Worm (Caenorhabditis elegans): ENCODE measurements around the gene R02F11.9.
A peak's percentile ranks its signal among the peaks of the same experiment; 100 is the strongest.

Gene R02F11.9

DNA sequence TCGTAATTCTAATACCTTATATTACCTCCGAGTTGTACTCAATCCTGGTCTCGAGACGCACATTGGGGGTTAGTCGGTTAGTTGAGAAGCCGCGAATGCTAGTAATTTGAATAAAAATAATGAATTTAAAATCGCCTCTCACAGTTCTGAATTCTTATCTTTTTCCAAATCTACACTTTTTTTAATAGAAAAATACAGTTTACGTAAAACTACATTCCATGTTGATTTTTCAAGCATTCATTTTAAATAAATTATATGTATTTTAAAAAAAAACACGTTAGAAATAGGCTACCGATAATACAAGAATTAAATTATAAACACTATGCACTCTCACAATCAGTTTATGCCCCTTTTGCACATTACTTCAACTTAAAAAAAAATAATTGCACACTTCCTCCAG lies 17.6 kb upstream of the R02F11.9 start, which contains the start of gene C18G1.9:
TSS of gene C18G1.9 (minus strand) at position 101 of the 400 bp plus-strand sequence.
- TF ChIP-seq ama-1 (optimal IDR thresholded peaks at IDR 0.05) (no peak), C34F6.9 (tag; optimal IDR thresholded peaks at IDR 0.05) (no peak), skn-1 (tag; optimal IDR thresholded peaks at IDR 0.05) (no peak), zag-1 (tag; optimal IDR thresholded peaks at IDR 0.05) (no peak), ZK546.5 (tag; optimal IDR thresholded peaks at IDR 0.05) (no peak), lin-11 (tag; optimal IDR thresholded peaks at IDR 0.05) (no peak), nhr-6 (tag; optimal IDR thresholded peaks at IDR 0.05) (no peak), snpc-4 (tag; optimal IDR thresholded peaks at IDR 0.05) (no peak), sem-4 (tag; optimal IDR thresholded peaks at IDR 0.05) (no peak), ztf-4 (tag; optimal IDR thresholded peaks at IDR 0.05) (no peak), mab-5 (tag; optimal IDR thresholded peaks at IDR 0.05) (no peak), Y55F3AM.14 (GFP tag; optimal IDR thresholded peaks at IDR 0.05) (no peak), mdl-1 (tag; optimal IDR thresholded peaks at IDR 0.05) (no peak), nhr-25 (tag; optimal IDR thresholded peaks at IDR 0.05) (no peak), nhr-237 (tag; optimal IDR thresholded peaks at IDR 0.05) (no peak), nhr-129 (tag; optimal IDR thresholded peaks at IDR 0.05) (no peak), crh-2 (tag; optimal IDR thresholded peaks at IDR 0.05) (no peak), nhr-11 (tag; optimal IDR thresholded peaks at IDR 0.05) (no peak), F13H6.1 (tag; optimal IDR thresholded peaks at IDR 0.05) (no peak)

DNA sequence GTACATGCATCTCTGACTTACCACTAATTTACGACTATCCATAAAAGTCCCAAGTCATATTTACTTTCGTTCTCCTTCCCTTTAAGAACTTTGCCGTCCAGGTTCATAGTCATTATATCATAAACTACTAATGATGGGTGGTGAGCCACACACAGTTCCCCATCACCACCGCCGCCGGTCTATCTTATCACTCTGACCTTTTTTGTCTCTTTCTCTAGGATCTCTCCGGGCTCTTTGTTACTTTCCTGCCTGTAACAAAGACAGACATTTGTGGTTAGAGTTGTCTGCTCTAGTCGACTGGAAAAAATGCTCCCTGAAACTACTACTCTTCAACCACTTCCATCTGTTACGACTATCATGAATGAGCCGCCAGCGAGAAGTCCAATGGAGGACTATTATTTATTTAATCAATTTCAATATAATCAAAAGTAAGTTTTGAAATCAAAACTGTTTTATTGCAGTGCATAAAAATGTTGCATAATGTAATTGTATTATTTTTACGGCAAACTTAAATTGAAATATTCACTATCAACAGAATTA lies 16.8 kb upstream of the R02F11.9 start, which contains the start of gene elt-7:
TSS of gene elt-7 (plus strand) at position 263 of the 540 bp plus-strand sequence.
- TF ChIP-seq fos-1 (tag; optimal IDR thresholded peaks at IDR 0.05) (peak; percentile 50), peb-1 (tag; optimal IDR thresholded peaks at IDR 0.05) (no peak)

- TF ChIP-seq mab-5 (tag; optimal IDR thresholded peaks at IDR 0.05), result peak; percentile 78
- peak; percentile 97 for TF ChIP-seq Y55F3AM.14 (GFP tag; optimal IDR thresholded peaks at IDR 0.05)
- TF ChIP-seq sma-9 (GFP tag; optimal IDR thresholded peaks at IDR 0.05), result no peak
- TF ChIP-seq sma-9 (tag; optimal IDR thresholded peaks at IDR 0.05), result no peak
- TF ChIP-seq unc-55 (GFP tag; optimal IDR thresholded peaks at IDR 0.05), result peak; percentile 74
Observed at ce11 chrV:4775140-4775539, 12.1 kb upstream of the R02F11.9 start.

DNA sequence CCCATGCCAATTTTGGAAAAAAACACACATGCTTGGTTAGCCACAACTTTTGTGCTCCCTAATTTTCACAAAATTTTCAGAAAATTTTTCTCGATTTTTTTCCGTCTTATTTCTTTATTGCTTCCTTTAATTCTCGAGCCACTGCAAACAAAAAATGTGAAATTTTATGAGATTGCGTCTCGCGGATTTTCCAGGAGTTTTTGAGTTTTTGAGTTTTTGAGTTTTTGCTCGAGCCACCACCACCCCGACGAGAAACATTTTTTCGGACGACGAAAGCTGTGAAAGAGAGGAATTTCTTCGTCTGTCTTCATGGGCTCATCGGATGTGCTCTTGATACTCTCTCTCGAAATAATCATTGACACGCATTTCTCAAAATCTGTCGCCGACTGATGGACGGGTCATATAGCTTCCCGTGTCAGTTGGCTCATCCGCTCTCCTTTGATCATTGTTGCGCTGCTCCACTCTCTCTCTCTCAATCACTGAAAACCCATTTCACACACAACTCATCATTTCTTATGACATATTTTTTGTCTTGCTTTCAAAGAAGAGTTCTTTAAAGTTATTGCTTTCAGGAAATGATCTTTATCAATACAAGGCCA lies 9.8 kb upstream of the R02F11.9 start, which contains the start of gene C18G1.1:
TSS of gene C18G1.1 (plus strand) at position 573 of the 599 bp plus-strand sequence.
- TF ChIP-seq dmd-4 (tag; optimal IDR thresholded peaks at IDR 0.05) (no peak), ama-1 (optimal IDR thresholded peaks at IDR 0.05) (no peak), nhr-237 (tag; optimal IDR thresholded peaks at IDR 0.05) (no peak), sma-9 (GFP tag; optimal IDR thresholded peaks at IDR 0.05) (peak; percentile 33), sma-9 (tag; optimal IDR thresholded peaks at IDR 0.05) (no peak), F13H6.1 (tag; optimal IDR thresholded peaks at IDR 0.05) (peak; percentile 11), nhr-23 (tag; optimal IDR thresholded peaks at IDR 0.05) (no peak), unc-39 (tag; optimal IDR thresholded peaks at IDR 0.05) (no peak), elt-1 (tag; optimal IDR thresholded peaks at IDR 0.05) (no peak), alr-1 (tag; optimal IDR thresholded peaks at IDR 0.05) (no peak), elt-3 (tag; optimal IDR thresholded peaks at IDR 0.05) (no peak), nhr-11 (tag; optimal IDR thresholded peaks at IDR 0.05) (no peak), lin-11 (tag; optimal IDR thresholded peaks at IDR 0.05) (no peak), mdl-1 (tag; optimal IDR thresholded peaks at IDR 0.05) (no peak), unc-55 (GFP tag; optimal IDR thresholded peaks at IDR 0.05) (no peak), ztf-4 (tag; optimal IDR thresholded peaks at IDR 0.05) (no peak), lin-39 (tag; optimal IDR thresholded peaks at IDR 0.05) (no peak), nhr-129 (tag; optimal IDR thresholded peaks at IDR 0.05) (peak; percentile 68), ztf-1 (GFP tag; conservative IDR thresholded peaks at IDR 0.05) (no peak), R02D3.7 (tag; optimal IDR thresholded peaks at IDR 0.05) (no peak)

ce11 chrV:4783313-4783712 lies 4.0 kb upstream of the R02F11.9 start, which contains the start of gene Y60C6A.1:
TSS of gene Y60C6A.1 (plus strand) at chrV:4783613.
- no peak for TF ChIP-seq alr-1 (tag; optimal IDR thresholded peaks at IDR 0.05)
- TF ChIP-seq nhr-25 (tag; optimal IDR thresholded peaks at IDR 0.05), result no peak
- no peak for TF ChIP-seq sma-9 (GFP tag; optimal IDR thresholded peaks at IDR 0.05)
- no peak for TF ChIP-seq sma-9 (tag; optimal IDR thresholded peaks at IDR 0.05)
- no peak for TF ChIP-seq sma-3 (GFP tag; optimal IDR thresholded peaks at IDR 0.05)
- TF ChIP-seq egl-27 (tag; optimal IDR thresholded peaks at IDR 0.05), result no peak
- no peak for TF ChIP-seq aly-2 (tag; optimal IDR thresholded peaks at IDR 0.05)
- no peak for TF ChIP-seq ceh-16 (tag; optimal IDR thresholded peaks at IDR 0.05)
- TF ChIP-seq nhr-129 (tag; optimal IDR thresholded peaks at IDR 0.05), result no peak
- TF ChIP-seq lsy-2 (tag; optimal IDR thresholded peaks at IDR 0.05), result no peak
- no peak for TF ChIP-seq ztf-1 (GFP tag; conservative IDR thresholded peaks at IDR 0.05)
- TF ChIP-seq nhr-237 (tag; optimal IDR thresholded peaks at IDR 0.05), result no peak
- TF ChIP-seq mab-5 (tag; optimal IDR thresholded peaks at IDR 0.05), result no peak
- TF ChIP-seq Y55F3AM.14 (GFP tag; optimal IDR thresholded peaks at IDR 0.05), result no peak
- no peak for TF ChIP-seq ztf-4 (tag; optimal IDR thresholded peaks at IDR 0.05)
- TF ChIP-seq snpc-4 (tag; optimal IDR thresholded peaks at IDR 0.05), result no peak
- no peak for TF ChIP-seq blmp-1 (tag; optimal IDR thresholded peaks at IDR 0.05; ENCODE audit: insufficient read depth)
